Worm (Caenorhabditis elegans): Measurements from ENCODE around the gene dnj-25.

dnj-25 gene

DNA sequence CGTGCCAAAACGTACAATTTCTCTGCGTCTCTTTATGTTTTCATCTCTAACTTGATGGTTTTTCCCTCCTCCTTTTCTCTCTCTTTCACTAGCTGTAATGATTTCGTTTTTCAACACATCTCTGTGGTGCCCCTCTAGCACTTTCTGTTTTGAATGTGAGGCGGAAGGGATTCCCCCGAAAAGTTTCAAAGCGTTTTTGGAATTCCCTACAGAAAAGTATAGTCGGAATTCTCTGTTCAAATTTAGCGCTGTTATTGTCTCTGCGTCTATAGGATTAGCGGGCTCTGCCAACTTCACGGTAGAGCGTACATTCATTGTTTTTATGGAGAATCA, 31.2 kb downstream of the dnj-25 start:
- TF ChIP-seq nhr-237 (tag; optimal IDR thresholded peaks at IDR 0.05) (no peak), madf-5 (GFP tag; IDR thresholded peaks at IDR 0.05) (no peak), vab-7 (GFP tag; IDR thresholded peaks at IDR 0.05) (no peak), daf-19 (GFP tag; conservative IDR thresholded peaks at IDR 0.05) (no peak), R02D3.7 (tag; optimal IDR thresholded peaks at IDR 0.05) (no peak), unc-62 (GFP tag; optimal IDR thresholded peaks at IDR 0.05 in 1 of 2) (peak in 1 of 2 experiments; percentile 79), unc-62 (tag; optimal IDR thresholded peaks at IDR 0.05) (no peak), T26A8.4 (GFP tag; IDR thresholded peaks at IDR 0.05) (0 out of 2 replicates have a peak, but pooled peaks have one; percentile 19), egl-43 (GFP tag; IDR thresholded peaks at IDR 0.05) (no peak), F49E8.2 (tag; optimal IDR thresholded peaks at IDR 0.05; ENCODE audit: borderline replicate concordance) (no peak), lin-1 (GFP tag; IDR thresholded peaks at IDR 0.05) (0 out of 2 replicates have a peak, but pooled peaks have one; percentile 28), madf-9 (GFP tag; conservative IDR thresholded peaks at IDR 0.05) (no peak), Y105C5A.15 (GFP tag; IDR thresholded peaks at IDR 0.05) (no peak), fkh-10 (GFP tag; optimal IDR thresholded peaks at IDR 0.05) (no peak), hif-1 (tag; optimal IDR thresholded peaks at IDR 0.05) (peak in 1 of 2 experiments; percentile 98), F44E2.7 (GFP tag; IDR thresholded peaks at IDR 0.05) (no peak), fos-1 (tag; optimal IDR thresholded peaks at IDR 0.05) (no peak), nhr-111 (GFP tag; optimal IDR thresholded peaks at IDR 0.05) (no peak), Y5F2A.4 (GFP tag; optimal IDR thresholded peaks at IDR 0.05) (no peak), aly-2 (tag; optimal IDR thresholded peaks at IDR 0.05) (no peak), nhr-11 (tag; optimal IDR thresholded peaks at IDR 0.05) (no peak), pqm-1 (tag; optimal IDR thresholded peaks at IDR 0.05) (no peak), ztf-7 (tag; optimal IDR thresholded peaks at IDR 0.05) (no peak), gei-8 (GFP tag; optimal IDR thresholded peaks at IDR 0.05) (no peak), nhr-6 (tag; optimal IDR thresholded peaks at IDR 0.05) (peak; percentile 5), tag-97 (GFP tag; IDR thresholded peaks at IDR 0.05) (no peak), mep-1 (tag; optimal IDR thresholded peaks at IDR 0.05) (peak; percentile 41), hmg-1.1 (GFP tag; IDR thresholded peaks at IDR 0.05) (peak; percentile 45; the same call in 1 of the 2 replicates), saeg-2 (GFP tag; IDR thresholded peaks at IDR 0.05) (no peak), ztf-11 (tag; optimal IDR thresholded peaks at IDR 0.05) (no peak), egl-27 (tag; optimal IDR thresholded peaks at IDR 0.05) (no peak), dmd-6 (GFP tag; IDR thresholded peaks at IDR 0.05) (peak; percentile 52), ceh-28 (tag; optimal IDR thresholded peaks at IDR 0.05) (no peak), zfp-2 (tag; optimal IDR thresholded peaks at IDR 0.05) (no peak), mxl-2 (GFP tag; conservative IDR thresholded peaks at IDR 0.05) (no peak), zip-2 (tag; optimal IDR thresholded peaks at IDR 0.05) (no peak), mdt-29 (GFP tag; IDR thresholded peaks at IDR 0.05) (no peak), lin-13 (GFP tag; optimal IDR thresholded peaks at IDR 0.05) (no peak), nhr-41 (GFP tag; IDR thresholded peaks at IDR 0.05) (no peak), nhr-76 (tag; optimal IDR thresholded peaks at IDR 0.05) (no peak), nhr-102 (tag; optimal IDR thresholded peaks at IDR 0.05) (no peak), unc-130 (GFP tag; optimal IDR thresholded peaks at IDR 0.05) (no peak), lin-29 (GFP tag; IDR thresholded peaks at IDR 0.05) (no peak), snpc-1.2 (GFP tag; IDR thresholded peaks at IDR 0.05) (no peak), spr-1 (tag; optimal IDR thresholded peaks at IDR 0.05) (no peak), jun-1 (tag; optimal IDR thresholded peaks at IDR 0.05) (no peak), mdl-1 (tag; optimal IDR thresholded peaks at IDR 0.05) (peak; percentile 40 to 85), hlh-11 (tag; optimal IDR thresholded peaks at IDR 0.05) (peak; percentile 41), F10B5.3 (tag; optimal IDR thresholded peaks at IDR 0.05) (no peak), ceh-44 (GFP tag; IDR thresholded peaks at IDR 0.05) (no peak), skn-1 (tag; optimal IDR thresholded peaks at IDR 0.05) (no peak), mxl-3 (GFP tag; optimal IDR thresholded peaks at IDR 0.05) (peak; percentile 35), lin-38 (GFP tag; IDR thresholded peaks at IDR 0.05) (no peak), arid-1 (GFP tag; conservative IDR thresholded peaks at IDR 0.05) (no peak)

Measured in whole organism, L4 larva.